Fruit fly (Drosophila melanogaster): Measurements from ENCODE around the gene Dhc93AB.

DNA sequence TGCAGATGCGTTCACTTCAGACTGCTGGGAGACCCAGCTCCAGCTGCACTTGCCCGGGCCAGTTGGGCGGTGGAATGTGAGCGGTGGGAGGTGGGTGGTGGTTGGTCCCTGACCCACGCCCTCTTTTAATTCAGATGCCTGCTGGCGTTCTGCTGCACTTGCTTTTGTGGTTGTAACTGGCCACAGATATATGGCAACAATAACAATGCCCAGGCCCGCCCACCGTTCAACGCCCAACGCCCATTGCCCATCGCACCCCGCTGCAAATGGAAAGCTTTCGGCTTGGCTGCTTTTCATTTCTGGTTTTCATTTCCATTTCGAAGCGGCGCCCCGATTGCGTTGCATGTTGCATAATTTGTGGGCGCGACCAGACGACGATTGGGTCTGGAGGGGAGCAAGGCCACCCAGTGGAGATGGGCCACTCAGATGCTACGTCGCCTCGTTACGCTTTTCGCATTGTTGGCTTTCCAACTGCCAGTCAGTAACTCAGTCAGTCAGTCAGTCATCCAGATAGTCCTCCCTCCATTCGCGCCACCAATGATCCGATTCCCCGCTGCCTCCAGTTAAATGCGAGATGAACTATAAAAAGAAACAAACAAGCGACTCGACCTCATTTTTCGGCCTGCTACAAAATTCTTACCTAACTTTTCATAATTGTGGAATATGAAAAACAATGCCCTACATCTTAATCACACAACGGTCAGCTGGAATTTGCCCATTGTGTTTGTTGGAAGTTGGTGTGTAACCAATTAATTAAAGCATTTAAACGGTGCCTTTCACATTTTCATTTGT lies 48.1 kb upstream of the Dhc93AB start:
- no peak for TF ChIP-seq CG7101 (tag; optimal IDR thresholded peaks at IDR 0.05)
- TF ChIP-seq CG7045 (GFP tag; optimal IDR thresholded peaks at IDR 0.05) = no peak
- TF ChIP-seq pad (GFP tag; optimal IDR thresholded peaks at IDR 0.05) = no peak
- no peak for TF ChIP-seq tj (GFP tag; optimal IDR thresholded peaks at IDR 0.05)
- no peak for TF ChIP-seq CG33017 (tag; optimal IDR thresholded peaks at IDR 0.05)
- TF ChIP-seq ovo (GFP tag; optimal IDR thresholded peaks at IDR 0.05) = no peak
- TF ChIP-seq Hr96 (GFP tag; optimal IDR thresholded peaks at IDR 0.05) = no peak

All from whole organism, adult.